Worm (Caenorhabditis elegans): Measurements from ENCODE around the gene T25E12.6.

T25E12.6 gene

DNA sequence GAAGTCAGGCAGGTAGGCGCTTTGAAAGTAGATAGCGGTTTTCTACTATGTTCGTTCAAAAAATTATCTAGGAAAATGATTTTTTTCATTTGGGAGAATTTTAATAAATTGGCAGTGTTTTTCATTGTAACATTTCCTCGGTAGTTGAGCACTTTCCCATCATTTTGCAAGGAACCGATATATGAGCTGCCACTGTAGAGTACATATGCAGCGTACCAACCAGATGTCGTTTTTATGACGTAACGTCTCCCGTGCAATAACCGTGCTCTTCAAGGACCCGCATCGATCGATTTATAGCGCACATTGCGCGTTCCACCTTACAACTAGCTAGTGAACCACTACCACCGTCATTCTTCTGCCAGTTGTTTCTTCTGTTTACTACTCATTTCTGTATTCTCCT lies at the start of gene T25E12.6:
TSS of gene T25E12.6 (plus strand) at position 301 of the 400 bp plus-strand sequence.
- no peak for TF ChIP-seq klf-2 (GFP tag; conservative IDR thresholded peaks at IDR 0.05)
- no peak for TF ChIP-seq med-1 (GFP tag; optimal IDR thresholded peaks at IDR 0.05; ENCODE audit: insufficient read depth)

DNA sequence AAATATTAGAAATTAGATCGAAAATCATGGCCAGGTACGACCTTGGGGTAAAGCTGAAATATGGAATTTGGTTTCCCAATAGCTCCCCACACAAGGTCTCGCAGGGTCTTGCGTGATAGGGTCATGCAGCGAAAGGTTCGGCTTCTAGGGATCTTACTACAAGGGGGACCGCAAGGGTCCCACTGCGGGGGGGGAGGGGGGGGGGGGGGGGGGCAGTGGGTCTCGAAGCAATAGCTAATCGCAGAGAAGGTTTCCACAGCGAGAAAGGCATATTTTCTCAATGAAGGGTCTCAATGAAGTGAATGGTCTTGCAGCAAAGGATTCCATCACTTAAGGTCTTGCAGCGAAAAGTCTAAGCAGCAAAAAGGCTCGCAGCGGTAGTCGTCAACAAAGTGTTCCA lies 49.2 kb upstream of the T25E12.6 start:
- TF ChIP-seq cog-1 (tag; optimal IDR thresholded peaks at IDR 0.05) (no peak), tab-1 (GFP tag; IDR thresholded peaks at IDR 0.05) (no peak), med-1 (GFP tag; optimal IDR thresholded peaks at IDR 0.05; ENCODE audit: insufficient read depth) (no peak), flt-1 (GFP tag; IDR thresholded peaks at IDR 0.05) (no peak), ref-1 (GFP tag; conservative IDR thresholded peaks at IDR 0.05) (no peak), ztf-29 (GFP tag; IDR thresholded peaks at IDR 0.05) (no peak), klf-2 (GFP tag; conservative IDR thresholded peaks at IDR 0.05) (no peak), T22C8.4 (GFP tag; IDR thresholded peaks at IDR 0.05) (no peak), ztf-23 (GFP tag; IDR thresholded peaks at IDR 0.05) (no peak)

DNA sequence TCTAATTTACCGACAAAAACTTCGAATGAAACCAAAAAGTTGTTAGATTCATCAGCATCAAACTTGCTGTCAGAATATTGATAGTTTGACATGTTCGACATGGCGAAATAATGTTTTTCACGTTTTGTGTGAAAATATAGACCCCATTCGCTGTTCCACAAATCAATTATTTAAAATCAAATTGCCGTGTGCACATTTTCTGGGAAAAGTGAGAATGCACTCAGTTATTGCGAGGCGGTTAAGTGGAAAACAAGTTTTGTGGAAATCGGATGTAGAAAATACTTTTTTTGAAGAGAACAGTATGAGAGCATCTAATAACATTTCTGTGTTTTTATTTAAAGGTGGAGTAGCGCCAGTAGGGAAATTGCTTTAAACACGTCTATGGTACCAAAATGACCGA lies 48.5 kb upstream of the T25E12.6 start, which contains the start of gene srw-42:
TSS of gene srw-42 (minus strand) at position 101 of the 400 bp plus-strand sequence.
- TF ChIP-seq ref-1 (GFP tag; conservative IDR thresholded peaks at IDR 0.05) = no peak
- no peak for TF ChIP-seq ztf-23 (GFP tag; IDR thresholded peaks at IDR 0.05)
- no peak for TF ChIP-seq ztf-29 (GFP tag; IDR thresholded peaks at IDR 0.05)
- no peak for TF ChIP-seq T22C8.4 (GFP tag; IDR thresholded peaks at IDR 0.05)
- TF ChIP-seq flt-1 (GFP tag; IDR thresholded peaks at IDR 0.05) = no peak
- no peak for TF ChIP-seq klf-2 (GFP tag; conservative IDR thresholded peaks at IDR 0.05)
- no peak for TF ChIP-seq cog-1 (tag; optimal IDR thresholded peaks at IDR 0.05)
- no peak for TF ChIP-seq med-1 (GFP tag; optimal IDR thresholded peaks at IDR 0.05; ENCODE audit: insufficient read depth)
- TF ChIP-seq tab-1 (GFP tag; IDR thresholded peaks at IDR 0.05) = no peak

DNA sequence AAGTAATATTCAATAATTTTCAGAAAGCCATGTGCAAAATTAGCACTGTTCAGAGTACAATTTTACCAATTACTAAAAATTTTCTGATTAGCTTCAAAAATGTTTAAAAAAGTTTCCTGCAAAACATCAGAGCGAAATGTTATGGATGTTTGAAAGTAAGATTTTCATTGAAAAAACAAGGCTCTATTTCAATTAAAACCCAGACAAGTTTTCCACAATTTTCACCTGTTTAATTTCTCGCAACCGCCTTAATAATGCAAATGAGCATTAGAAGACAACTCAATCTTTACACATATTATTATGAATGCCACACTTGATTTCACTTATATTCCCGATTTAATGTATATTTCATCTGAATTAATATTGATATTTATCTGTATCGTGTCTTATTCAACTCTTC lies 47.7 kb upstream of the T25E12.6 start, which contains the start of gene srz-101:
TSS of gene srz-101 (plus strand) at position 301 of the 400 bp plus-strand sequence.
- TF ChIP-seq ztf-23 (GFP tag; IDR thresholded peaks at IDR 0.05) (no peak), flt-1 (GFP tag; IDR thresholded peaks at IDR 0.05) (no peak), ref-1 (GFP tag; conservative IDR thresholded peaks at IDR 0.05) (no peak), med-1 (GFP tag; optimal IDR thresholded peaks at IDR 0.05; ENCODE audit: insufficient read depth) (no peak), T22C8.4 (GFP tag; IDR thresholded peaks at IDR 0.05) (no peak), ztf-29 (GFP tag; IDR thresholded peaks at IDR 0.05) (no peak), tab-1 (GFP tag; IDR thresholded peaks at IDR 0.05) (no peak), klf-2 (GFP tag; conservative IDR thresholded peaks at IDR 0.05) (no peak), cog-1 (tag; optimal IDR thresholded peaks at IDR 0.05) (no peak)

DNA sequence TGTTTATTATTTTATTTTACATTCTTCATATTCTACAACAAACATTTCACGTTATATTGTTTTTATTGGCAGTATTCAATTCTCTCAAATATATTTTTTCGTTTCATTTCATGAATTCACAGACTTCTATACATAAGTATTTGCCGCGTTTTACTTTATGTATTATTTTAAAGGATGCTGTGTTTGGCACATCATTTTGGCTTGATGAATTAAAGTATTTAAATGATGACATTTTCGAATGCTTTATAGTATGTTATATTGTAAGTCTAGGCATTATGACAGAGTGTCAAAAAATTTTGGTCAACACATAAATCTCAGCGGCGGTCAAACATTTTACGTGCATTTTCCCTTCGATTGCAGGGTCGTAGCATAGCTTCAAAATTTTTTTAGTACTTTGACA lies 46.7 kb upstream of the T25E12.6 start:
- TF ChIP-seq T22C8.4 (GFP tag; IDR thresholded peaks at IDR 0.05) (no peak), ref-1 (GFP tag; conservative IDR thresholded peaks at IDR 0.05) (no peak), klf-2 (GFP tag; conservative IDR thresholded peaks at IDR 0.05) (no peak), ztf-23 (GFP tag; IDR thresholded peaks at IDR 0.05) (no peak), flt-1 (GFP tag; IDR thresholded peaks at IDR 0.05) (no peak), ztf-29 (GFP tag; IDR thresholded peaks at IDR 0.05) (no peak), cog-1 (tag; optimal IDR thresholded peaks at IDR 0.05) (no peak), tab-1 (GFP tag; IDR thresholded peaks at IDR 0.05) (no peak)

DNA sequence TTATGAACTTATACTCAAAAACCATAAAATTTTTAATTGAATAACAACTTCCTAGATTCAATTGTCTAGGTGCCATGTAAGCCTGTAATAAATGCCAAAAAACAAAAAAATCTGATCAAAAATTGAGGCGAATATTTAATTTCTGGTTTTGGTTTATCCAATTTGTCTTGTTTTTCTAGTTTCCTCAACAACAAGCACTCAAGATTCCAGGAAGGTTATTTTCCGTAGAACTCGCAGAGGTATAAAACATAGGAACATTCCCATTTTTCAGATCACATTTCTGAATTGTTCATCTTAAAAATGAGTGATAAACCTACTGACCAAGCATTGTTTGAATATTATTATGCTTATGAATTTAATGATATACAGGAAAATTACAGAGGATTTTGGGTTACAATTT lies 45.0 kb upstream of the T25E12.6 start, which contains the start of gene srw-41:
TSS of gene srw-41 (plus strand) at position 301 of the 400 bp plus-strand sequence.
- TF ChIP-seq med-1 (GFP tag; optimal IDR thresholded peaks at IDR 0.05; ENCODE audit: insufficient read depth) (no peak), T22C8.4 (GFP tag; IDR thresholded peaks at IDR 0.05) (no peak), cog-1 (tag; optimal IDR thresholded peaks at IDR 0.05) (no peak), tab-1 (GFP tag; IDR thresholded peaks at IDR 0.05) (no peak), klf-2 (GFP tag; conservative IDR thresholded peaks at IDR 0.05) (no peak), ztf-29 (GFP tag; IDR thresholded peaks at IDR 0.05) (no peak), flt-1 (GFP tag; IDR thresholded peaks at IDR 0.05) (no peak), ref-1 (GFP tag; conservative IDR thresholded peaks at IDR 0.05) (no peak), ztf-23 (GFP tag; IDR thresholded peaks at IDR 0.05) (no peak)

DNA sequence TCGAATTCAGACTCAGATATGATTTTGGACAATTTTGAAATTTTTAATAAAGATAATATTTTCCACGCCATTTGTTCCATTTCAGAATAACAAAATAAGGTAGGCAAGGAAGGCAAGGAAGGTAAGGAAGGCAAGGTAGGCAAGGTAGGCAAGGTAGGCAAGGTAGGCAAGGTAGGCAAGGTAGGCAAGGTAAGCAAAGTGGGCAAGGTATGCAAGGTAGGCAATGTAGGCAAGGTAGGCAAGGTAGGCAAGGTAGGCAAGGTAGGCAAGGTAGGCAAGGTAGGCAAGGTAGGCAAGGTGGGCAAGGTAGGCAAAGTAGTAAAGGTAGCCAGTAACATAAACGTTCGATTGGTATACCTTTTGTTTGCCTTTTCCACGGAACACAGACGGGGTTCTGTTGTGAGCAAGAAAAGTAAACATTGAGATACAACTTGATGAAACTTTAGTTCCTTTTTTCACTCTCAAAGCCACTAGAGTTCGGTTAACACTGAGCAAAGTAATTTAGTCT lies 42.4 kb upstream of the T25E12.6 start, which contains the start of gene Y70C5C.1:
TSS of gene Y70C5C.1 (plus strand) at position 458 of the 508 bp plus-strand sequence.
- TF ChIP-seq ztf-23 (GFP tag; IDR thresholded peaks at IDR 0.05) = peak; percentile 67
- peak; percentile 73; the same call in 1 of the 2 replicates for TF ChIP-seq flt-1 (GFP tag; IDR thresholded peaks at IDR 0.05)
- no peak for TF ChIP-seq tab-1 (GFP tag; IDR thresholded peaks at IDR 0.05)
- TF ChIP-seq cog-1 (tag; optimal IDR thresholded peaks at IDR 0.05) = no peak
- TF ChIP-seq ref-1 (GFP tag; conservative IDR thresholded peaks at IDR 0.05) = no peak
- TF ChIP-seq klf-2 (GFP tag; conservative IDR thresholded peaks at IDR 0.05) = no peak
- no peak for TF ChIP-seq ztf-29 (GFP tag; IDR thresholded peaks at IDR 0.05)
- TF ChIP-seq T22C8.4 (GFP tag; IDR thresholded peaks at IDR 0.05) = no peak
- no peak for TF ChIP-seq med-1 (GFP tag; optimal IDR thresholded peaks at IDR 0.05; ENCODE audit: insufficient read depth)

DNA sequence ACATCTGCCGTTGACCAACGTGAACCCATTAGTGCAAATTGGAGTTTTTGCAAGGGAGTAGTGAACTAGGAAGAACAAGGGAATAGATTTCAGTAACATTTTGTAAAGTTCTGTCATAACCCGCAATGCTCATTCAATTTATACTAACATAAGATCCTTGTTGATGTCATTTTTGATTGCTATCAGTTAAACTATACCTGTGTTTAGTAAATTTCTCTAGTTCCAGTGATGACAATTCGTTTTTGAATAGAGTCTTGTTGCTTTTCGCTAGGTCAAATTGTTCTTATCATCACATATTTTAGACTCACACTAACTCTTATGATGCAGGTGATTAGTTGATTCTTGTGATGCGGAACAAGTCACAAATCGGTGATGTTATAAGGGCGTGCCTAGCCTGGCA lies 35.7 kb upstream of the T25E12.6 start, which contains the start of gene clec-9:
TSS of gene clec-9 (minus strand) at position 101 of the 400 bp plus-strand sequence.
- TF ChIP-seq flt-1 (GFP tag; IDR thresholded peaks at IDR 0.05) (no peak), cog-1 (tag; optimal IDR thresholded peaks at IDR 0.05) (no peak), ztf-29 (GFP tag; IDR thresholded peaks at IDR 0.05) (no peak), T22C8.4 (GFP tag; IDR thresholded peaks at IDR 0.05) (no peak), ref-1 (GFP tag; conservative IDR thresholded peaks at IDR 0.05) (no peak), med-1 (GFP tag; optimal IDR thresholded peaks at IDR 0.05; ENCODE audit: insufficient read depth) (no peak), tab-1 (GFP tag; IDR thresholded peaks at IDR 0.05) (no peak), klf-2 (GFP tag; conservative IDR thresholded peaks at IDR 0.05) (no peak), ztf-23 (GFP tag; IDR thresholded peaks at IDR 0.05) (no peak)

DNA sequence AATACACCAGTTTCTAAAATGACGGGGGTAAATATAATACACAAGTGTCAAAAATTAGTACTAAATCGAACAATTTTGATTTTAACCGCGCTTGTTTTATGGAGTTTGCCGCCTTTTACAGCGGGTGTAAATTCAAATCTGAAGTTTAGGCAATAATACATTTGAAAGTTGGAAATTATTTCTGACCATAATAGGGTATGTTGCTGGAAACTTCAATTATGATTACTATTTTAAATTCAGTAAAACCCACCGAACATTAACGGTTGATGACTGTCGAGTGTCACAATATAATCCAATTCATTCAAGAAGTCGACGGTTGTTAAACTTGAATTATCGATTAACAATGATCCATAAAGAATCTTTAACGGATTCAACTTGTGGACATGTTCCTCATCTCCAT lies 28.4 kb upstream of the T25E12.6 start:
- TF ChIP-seq ref-1 (GFP tag; conservative IDR thresholded peaks at IDR 0.05) = no peak
- no peak for TF ChIP-seq klf-2 (GFP tag; conservative IDR thresholded peaks at IDR 0.05)
- TF ChIP-seq cog-1 (tag; optimal IDR thresholded peaks at IDR 0.05) = no peak
- no peak for TF ChIP-seq ztf-23 (GFP tag; IDR thresholded peaks at IDR 0.05)
- no peak for TF ChIP-seq flt-1 (GFP tag; IDR thresholded peaks at IDR 0.05)
- TF ChIP-seq T22C8.4 (GFP tag; IDR thresholded peaks at IDR 0.05) = no peak
- no peak for TF ChIP-seq tab-1 (GFP tag; IDR thresholded peaks at IDR 0.05)
- TF ChIP-seq ztf-29 (GFP tag; IDR thresholded peaks at IDR 0.05) = no peak
- no peak for TF ChIP-seq med-1 (GFP tag; optimal IDR thresholded peaks at IDR 0.05; ENCODE audit: insufficient read depth)
